Fruit fly (Drosophila melanogaster): ENCODE measurements around the gene Poxm.

Gene Poxm

dm6 chr3R:8355579-8355978 lies 22.0 kb upstream of the Poxm start (continued):
- peak; percentile 97 for TF ChIP-seq tin (GFP tag; optimal IDR thresholded peaks at IDR 0.05)
- TF ChIP-seq tap (tag; optimal IDR thresholded peaks at IDR 0.05), result peak; percentile 90
- no peak for TF ChIP-seq Scr (GFP tag; IDR thresholded peaks at IDR 0.05; ENCODE audit: partially characterized antibody)
- TF ChIP-seq CG30431 (GFP tag; optimal IDR thresholded peaks at IDR 0.05), result peak; percentile 85
- peak; percentile 96 for TF ChIP-seq HLH54F (GFP tag; optimal IDR thresholded peaks at IDR 0.05)
- peak; percentile 92 for TF ChIP-seq CG2712 (tag; optimal IDR thresholded peaks at IDR 0.05)
- TF ChIP-seq ato (GFP tag; IDR thresholded peaks at IDR 0.05; ENCODE audit: partially characterized antibody), result no peak
- no peak for TF ChIP-seq prd (optimal IDR thresholded peaks at IDR 0.05)
- TF ChIP-seq prd (GFP tag; IDR thresholded peaks at IDR 0.05), result peak; percentile 94
- TF ChIP-seq inv (GFP tag; IDR thresholded peaks at IDR 0.05; ENCODE audit: partially characterized antibody), result no peak
- TF ChIP-seq Meics (GFP tag; optimal IDR thresholded peaks at IDR 0.05), result peak; percentile 99
- peak; percentile 52 for TF ChIP-seq Neu2 (GFP tag; optimal IDR thresholded peaks at IDR 0.05; ENCODE audit: borderline replicate concordance)
- peak; percentile 80 for TF ChIP-seq CG12236 (GFP tag; optimal IDR thresholded peaks at IDR 0.05)
- no peak for TF ChIP-seq sc (optimal IDR thresholded peaks at IDR 0.05)
- TF ChIP-seq sc (GFP tag; optimal IDR thresholded peaks at IDR 0.05), result peak; percentile 69
- TF ChIP-seq bsh (GFP tag; optimal IDR thresholded peaks at IDR 0.05), result peak; percentile 43 to 93
- no peak for TF ChIP-seq kni (GFP tag; optimal IDR thresholded peaks at IDR 0.05)
- TF ChIP-seq tna (GFP tag; IDR thresholded peaks at IDR 0.05; ENCODE audit: partially characterized antibody), result no peak
- TF ChIP-seq CG10431 (GFP tag; optimal IDR thresholded peaks at IDR 0.05), result no peak
- peak; percentile 94 for TF ChIP-seq CG12219 (GFP tag; optimal IDR thresholded peaks at IDR 0.05)
- peak; percentile 92 for TF ChIP-seq C15 (GFP tag; IDR thresholded peaks at IDR 0.05)
- peak; percentile 55; the same call in 1 of the 3 replicates for TF ChIP-seq Optix (GFP tag; IDR thresholded peaks at IDR 0.05)
- TF ChIP-seq CG10321 (GFP tag; IDR thresholded peaks at IDR 0.05), result peak; percentile 72
- TF ChIP-seq scrt (GFP tag; optimal IDR thresholded peaks at IDR 0.05), result peak; percentile 94
- TF ChIP-seq Kr (GFP tag; optimal IDR thresholded peaks at IDR 0.05), result no peak
- peak; percentile 90 for TF ChIP-seq CG14667 (GFP tag; IDR thresholded peaks at IDR 0.05)
- peak; percentile 78 for TF ChIP-seq ara (GFP tag; IDR thresholded peaks at IDR 0.05)
- TF ChIP-seq Abd-B (GFP tag; optimal IDR thresholded peaks at IDR 0.05), result peak; percentile 86
- peak; percentile 86 for TF ChIP-seq zen (tag; optimal IDR thresholded peaks at IDR 0.05)
- peak; percentile 92 for TF ChIP-seq H2.0 (GFP tag; IDR thresholded peaks at IDR 0.05)
- peak; percentile 94 for TF ChIP-seq Mrtf (GFP tag; IDR thresholded peaks at IDR 0.05)
- peak; percentile 4 for TF ChIP-seq Dp (GFP tag; optimal IDR thresholded peaks at IDR 0.05)
- TF ChIP-seq CG10462 (GFP tag; optimal IDR thresholded peaks at IDR 0.05), result peak; percentile 80
- TF ChIP-seq sima (GFP tag; optimal IDR thresholded peaks at IDR 0.05), result peak; percentile 88
- TF ChIP-seq CG10267 (tag; optimal IDR thresholded peaks at IDR 0.05), result peak; percentile 85
- peak; percentile 96 for TF ChIP-seq CG8944 (GFP tag; optimal IDR thresholded peaks at IDR 0.05)
- TF ChIP-seq dati (GFP tag; IDR thresholded peaks at IDR 0.05), result peak; percentile 75; the same call in 1 of the 2 replicates
- TF ChIP-seq CG11456 (GFP tag; IDR thresholded peaks at IDR 0.05), result peak; percentile 95
- TF ChIP-seq CG8089 (GFP tag; optimal IDR thresholded peaks at IDR 0.05), result peak; percentile 89
- peak; percentile 85 for TF ChIP-seq CG18476 (GFP tag; optimal IDR thresholded peaks at IDR 0.05)
- TF ChIP-seq Hmr (GFP tag; optimal IDR thresholded peaks at IDR 0.05), result peak; percentile 98
- peak; percentile 83 for TF ChIP-seq Fer2 (tag; optimal IDR thresholded peaks at IDR 0.05)
- TF ChIP-seq Nf-YC (tag; optimal IDR thresholded peaks at IDR 0.05), result peak; percentile 51
- no peak for TF ChIP-seq CG9797 (GFP tag; optimal IDR thresholded peaks at IDR 0.05)
- peak; percentile 96 for TF ChIP-seq CG18619 (GFP tag; optimal IDR thresholded peaks at IDR 0.05)
- TF ChIP-seq Deaf1 (tag; optimal IDR thresholded peaks at IDR 0.05), result peak; percentile 73
- peak; percentile 87 for TF ChIP-seq ewg (GFP tag; optimal IDR thresholded peaks at IDR 0.05)
- TF ChIP-seq slbo (GFP tag; IDR thresholded peaks at IDR 0.05), result peak; percentile 98
- TF ChIP-seq Spps (tag; optimal IDR thresholded peaks at IDR 0.05), result peak; percentile 70
- TF ChIP-seq disco-r (GFP tag; optimal IDR thresholded peaks at IDR 0.05), result peak; percentile 94
- TF ChIP-seq usp (GFP tag; optimal IDR thresholded peaks at IDR 0.05), result no peak
